Fruit fly (Drosophila melanogaster): Measurements from ENCODE around the gene CG11068.
"Not testable (repeated sequence)": the region's sequence is repeated elsewhere in the genome, so short reads cannot be mapped to it uniquely, and the experiment has no call there.

DNA sequence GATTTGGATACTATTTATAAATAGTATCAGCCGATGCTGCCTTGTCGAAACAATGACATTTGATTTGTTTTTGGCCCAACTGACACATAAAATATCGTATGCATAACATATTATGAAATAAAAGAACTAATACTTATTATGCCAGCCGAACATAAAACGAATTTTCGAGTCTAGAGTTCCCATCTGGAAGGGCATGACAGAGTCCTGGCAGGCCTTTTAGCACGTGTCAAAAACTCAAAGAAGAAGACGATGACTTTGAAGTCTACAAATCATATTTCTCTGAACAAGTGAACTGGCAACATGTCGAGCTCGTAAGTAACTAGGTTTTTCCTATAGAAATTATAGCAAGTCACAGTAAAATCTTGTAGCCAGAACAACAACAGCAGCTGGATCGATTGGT lies 44.9 kb downstream of the CG11068 start, which contains the start of gene Ste12DOR:
- TF ChIP-seq Myc (optimal IDR thresholded peaks at IDR 0.05); CrebA (GFP tag; optimal IDR thresholded peaks at IDR 0.05; ENCODE audit: borderline replicate concordance); rgr (GFP tag; optimal IDR thresholded peaks at IDR 0.05); N (GFP tag; optimal IDR thresholded peaks at IDR 0.05); Hr83 (GFP tag; optimal IDR thresholded peaks at IDR 0.05; ENCODE audit: poor library complexity, severe bottlenecking); psq (GFP tag; optimal IDR thresholded peaks at IDR 0.05); jim (GFP tag; optimal IDR thresholded peaks at IDR 0.05); Vsx2 (GFP tag; optimal IDR thresholded peaks at IDR 0.05; ENCODE audit: partially characterized antibody); Dfd (GFP tag; optimal IDR thresholded peaks at IDR 0.05); Hr78 (GFP tag; optimal IDR thresholded peaks at IDR 0.05): not testable (repeated sequence)
